Worm (Caenorhabditis elegans): ENCODE measurements around the gene acc-2.

DNA sequence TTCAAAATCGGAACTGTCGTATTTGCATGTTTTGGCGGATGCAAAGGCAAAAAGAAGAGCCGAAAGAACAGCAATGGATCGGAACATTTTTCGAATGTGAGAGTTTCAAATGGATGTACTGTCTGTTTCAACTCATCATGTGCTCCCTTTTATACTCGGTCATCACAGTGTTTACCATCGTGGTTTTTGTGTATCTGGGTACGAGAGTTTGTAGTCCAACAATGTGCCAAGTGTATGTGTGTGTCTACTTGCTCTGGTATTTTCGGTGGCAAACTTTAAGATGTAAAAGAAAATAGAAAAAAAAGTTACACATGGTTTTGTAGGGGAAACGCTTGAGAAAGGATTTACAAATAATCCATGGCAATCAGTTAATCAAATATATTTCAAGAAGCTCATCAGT, 26.6 kb downstream of the acc-2 start, which contains the start of gene Y73F4A.2:
- no peak for TF ChIP-seq snpc-4 (tag; optimal IDR thresholded peaks at IDR 0.05)
- TF ChIP-seq zag-1 (tag; optimal IDR thresholded peaks at IDR 0.05): no peak
- TF ChIP-seq ama-1 (optimal IDR thresholded peaks at IDR 0.05): no peak
- no peak for TF ChIP-seq nhr-10 (tag; optimal IDR thresholded peaks at IDR 0.05)
- TF ChIP-seq nhr-23 (tag; optimal IDR thresholded peaks at IDR 0.05): no peak
- TF ChIP-seq elt-3 (tag; optimal IDR thresholded peaks at IDR 0.05): no peak
- no peak for TF ChIP-seq lin-13 (GFP tag; optimal IDR thresholded peaks at IDR 0.05)
- no peak for TF ChIP-seq skn-1 (tag; optimal IDR thresholded peaks at IDR 0.05)
- TF ChIP-seq nhr-11 (tag; optimal IDR thresholded peaks at IDR 0.05): no peak
- no peak for TF ChIP-seq ceh-82 (tag; optimal IDR thresholded peaks at IDR 0.05)
- no peak for TF ChIP-seq ztf-11 (tag; optimal IDR thresholded peaks at IDR 0.05)
